Worm (Caenorhabditis elegans): ENCODE measurements around the gene his-2.

Gene his-2

ce11 chrV:16002288-16002687 is 39.8 kb downstream of the his-2 start, which contains the start of gene nhr-63:
Gene nhr-63 (plus strand): TSS chrV:16002588.
- TF ChIP-seq madf-8 (GFP tag; conservative IDR thresholded peaks at IDR 0.05) (no peak), Y67H2A.10 (GFP tag; conservative IDR thresholded peaks at IDR 0.05) (no peak), ztf-6 (GFP tag; IDR thresholded peaks at IDR 0.05) (no peak), hrde-1 (tag; optimal IDR thresholded peaks at IDR 0.05; ENCODE audit: borderline replicate concordance) (no peak), lsl-1 (GFP tag; optimal IDR thresholded peaks at IDR 0.05) (no peak), die-1 (tag; optimal IDR thresholded peaks at IDR 0.05) (no peak), F52B5.7 (tag; optimal IDR thresholded peaks at IDR 0.05) (no peak), B0261.1 (tag; optimal IDR thresholded peaks at IDR 0.05) (no peak)

ce11 chrV:16000433-16000832 is 41.6 kb downstream of the his-2 start, which contains the start of gene nhr-50:
Gene nhr-50 (minus strand): TSS chrV:16000631.
- TF ChIP-seq cebp-2 (GFP tag; IDR thresholded peaks at IDR 0.05): no peak
- peak; percentile 20 for TF ChIP-seq attf-5 (GFP tag; optimal IDR thresholded peaks at IDR 0.05)
- TF ChIP-seq hmg-1.2 (GFP tag; IDR thresholded peaks at IDR 0.05): peak; percentile 58; the same call in 1 of the 2 replicates
- TF ChIP-seq nfyb-1 (GFP tag; IDR thresholded peaks at IDR 0.05): peak; percentile 34; the same call in 1 of the 2 replicates
- TF ChIP-seq zim-3 (tag; optimal IDR thresholded peaks at IDR 0.05): no peak
- peak; percentile 77 for TF ChIP-seq atf-7 (tag; optimal IDR thresholded peaks at IDR 0.05)
- TF ChIP-seq dox-1 (GFP tag; IDR thresholded peaks at IDR 0.05): peak; percentile 50; the same call in 1 of the 2 replicates
- TF ChIP-seq attf-6 (GFP tag; IDR thresholded peaks at IDR 0.05): no peak
- TF ChIP-seq nhr-80 (tag; optimal IDR thresholded peaks at IDR 0.05): peak; percentile 78

- no peak for TF ChIP-seq dox-1 (GFP tag; IDR thresholded peaks at IDR 0.05)
- TF ChIP-seq sdz-38 (tag; optimal IDR thresholded peaks at IDR 0.05): no peak
- TF ChIP-seq ztf-26 (tag; optimal IDR thresholded peaks at IDR 0.05): no peak
- TF ChIP-seq tbp1 (GFP tag; optimal IDR thresholded peaks at IDR 0.05): no peak
- no peak for TF ChIP-seq F57A8.1 (GFP tag; optimal IDR thresholded peaks at IDR 0.05)
- TF ChIP-seq F55B11.4 (tag; optimal IDR thresholded peaks at IDR 0.05; ENCODE audit: borderline replicate concordance, insufficient read depth): no peak
- TF ChIP-seq zim-3 (tag; optimal IDR thresholded peaks at IDR 0.05): no peak
- TF ChIP-seq ztf-18 (tag; optimal IDR thresholded peaks at IDR 0.05): no peak
These were observed 45.4 kb downstream of the his-2 start, which contains the start of the genes C06C6.9 and C06C6.8 for ce11 chrV:15996655-15997186. Gene C06C6.9 (minus strand): TSS chrV:15996755. Gene C06C6.8 (plus strand): TSS chrV:15997136.

All from whole organism, young adult.